Fruit fly (Drosophila melanogaster) whole organism, wandering third instar larva: ENCODE measurements around the gene Dnz1.

Experiments used
- Abd-B ChIP-seq: fragments of >200 bp; optimal IDR thresholded peaks from 2 replicates; lab custom pipeline; 2017; ENCODE audit warnings: missing biosample characterization, missing genetic modification characterization
- Dfd ChIP-seq: fragments of >200 bp; optimal IDR thresholded peaks from 2 replicates; lab custom pipeline; 2017; ENCODE audit warnings: missing biosample characterization, missing genetic modification characterization
- Hr78 ChIP-seq: fragments of >200 bp; optimal IDR thresholded peaks from 2 replicates; lab custom pipeline; 2017; ENCODE audit warnings: missing biosample characterization, missing genetic modification characterization
- Hr83 ChIP-seq: fragments of 200-300 bp; sonication (Bioruptor generic); optimal IDR thresholded peaks from 2 replicates; lab custom pipeline; 2016; ENCODE audit warnings: missing biosample characterization, mild to moderate bottlenecking, missing genetic modification characterization, moderate library complexity; ENCODE audit not compliant: poor library complexity, severe bottlenecking
- OdsH ChIP-seq: fragments of 200-800 bp; sonication (Bioruptor generic); optimal IDR thresholded peaks from 2 replicates; lab custom pipeline; 2016; ENCODE audit warnings: missing biosample characterization, mild to moderate bottlenecking, missing genetic modification characterization
- Sp1 ChIP-seq: fragments of 200-800 bp; sonication (Bioruptor generic); optimal IDR thresholded peaks from 3 replicates; lab custom pipeline; 2019; ENCODE audit warnings: missing biosample characterization, mild to moderate bottlenecking, missing genetic modification characterization, moderate library complexity
- Vsx2 ChIP-seq: fragments of 200-300, 225-300 bp; sonication (Bioruptor generic); optimal IDR thresholded peaks from 2 replicates; lab custom pipeline; 2018; ENCODE audit warnings: missing biosample characterization, missing genetic modification characterization; ENCODE audit not compliant: partially characterized antibody
- dl ChIP-seq, 2 experiments: fragments of 175-275, 200-275 bp in 1 of 2; fragments of 200-275 bp in 1 of 2; sonication (Bioruptor generic); optimal IDR thresholded peaks; lab custom pipeline; 2018; ENCODE audit warnings: mild to moderate bottlenecking in 2 of 2, missing biosample characterization in 2 of 2, missing genetic modification characterization in 2 of 2, moderate library complexity in 2 of 2; ENCODE audit not compliant: partially characterized antibody in 2 of 2, insufficient read depth in 1 of 2
- foxo ChIP-seq, 2 experiments: fragments of 200-800 bp; sonication (Bioruptor generic); optimal IDR thresholded peaks; 2 replicates in 1 of 2; 3 replicates in 1 of 2; lab custom pipeline; 2016 to 2017; ENCODE audit warnings: missing biosample characterization in 2 of 2, missing genetic modification characterization in 2 of 2
- h ChIP-seq: fragments of 200-800 bp; sonication (Bioruptor generic); optimal IDR thresholded peaks from 3 replicates; lab custom pipeline; 2016; ENCODE audit warnings: missing biosample characterization, mild to moderate bottlenecking, missing genetic modification characterization
- rgr ChIP-seq: fragments of 200-800 bp; sonication (Bioruptor generic); optimal IDR thresholded peaks from 3 replicates; lab custom pipeline; 2016; ENCODE audit warnings: missing biosample characterization, mild to moderate bottlenecking, missing genetic modification characterization
- sage ChIP-seq: fragments of 200-800 bp; sonication (Bioruptor generic); optimal IDR thresholded peaks from 2 replicates; lab custom pipeline; 2016; ENCODE audit warnings: missing biosample characterization, mild to moderate bottlenecking, missing genetic modification characterization

- no peak for TF ChIP-seq Abd-B (GFP tag; lab: Kevin White, UChicago)
- TF ChIP-seq dl (GFP tag; optimal IDR thresholded peaks at IDR 0.05; lab: Kevin White, UChicago; ENCODE audit: insufficient read depth in 1 of 2, partially characterized antibody in 2 of 2): no peak
- TF ChIP-seq Sp1 (GFP tag; lab: Kevin White, UChicago): no peak
- no peak for TF ChIP-seq Hr78 (GFP tag; lab: Kevin White, UChicago)
- no peak for TF ChIP-seq Dfd (GFP tag; lab: Kevin White, UChicago)
- no peak for TF ChIP-seq OdsH (GFP tag; lab: Kevin White, UChicago)
- TF ChIP-seq Vsx2 (GFP tag; lab: Kevin White, UChicago): no peak
- no peak for TF ChIP-seq rgr (GFP tag; lab: Kevin White, UChicago)
- no peak for TF ChIP-seq foxo (GFP tag; optimal IDR thresholded peaks at IDR 0.05; lab: Kevin White, UChicago)
- no peak for TF ChIP-seq h
- no peak for TF ChIP-seq sage (GFP tag; lab: Kevin White, UChicago)
- TF ChIP-seq Hr83 (GFP tag; lab: Kevin White, UChicago): no peak
Observed at dm6 chr2L:10888827-10889226, 32.4 kb upstream of the Dnz1 start, which contains the start of gene CG14071.
